In genomic region chrIV:10342361-10342706, ce11 we compare ENCODE assay signal across 3 worm cellular contexts.
TF ChIP-seq lines count a peak whose summit lies in the region.

No protein-coding gene starts in this region.

TF ChIP-seq in whole organism, L1 larva, 84 proteins besides CTCF, POLR2A, EP300 and RAD21 (continued from another document and continues in another):
- TF ChIP-seq aly-2 (tag; optimal IDR thresholded peaks at IDR 0.05; lab: Kevin White, UChicago) (no peak), Y116A8C.19 (tag; optimal IDR thresholded peaks at IDR 0.05; lab: Kevin White, UChicago; ENCODE audit: borderline replicate concordance) (no peak), ztf-4 (tag; optimal IDR thresholded peaks at IDR 0.05; lab: Kevin White, UChicago) (no peak), nhr-84 (tag; optimal IDR thresholded peaks at IDR 0.05; lab: Kevin White, UChicago) (no peak), nhr-12 (tag; optimal IDR thresholded peaks at IDR 0.05; lab: Kevin White, UChicago) (no peak), efl-3 (GFP tag; optimal IDR thresholded peaks at IDR 0.05; lab: Kevin White, UChicago) (no peak), swsn-7 (tag; optimal IDR thresholded peaks at IDR 0.05; lab: Kevin White, UChicago) (peak; percentile 64), unc-130 (tag; optimal IDR thresholded peaks at IDR 0.05; lab: Kevin White, UChicago) (no peak), tbx-2 (tag; optimal IDR thresholded peaks at IDR 0.05; lab: Kevin White, UChicago) (peak; percentile 9), zip-4 (GFP tag; optimal IDR thresholded peaks at IDR 0.05; lab: Kevin White, UChicago) (no peak), lin-35 (GFP tag; optimal IDR thresholded peaks at IDR 0.05; lab: Kevin White, UChicago) (peak in 1 of 2 experiments; percentile 50), nhr-47 (tag; optimal IDR thresholded peaks at IDR 0.05; lab: Kevin White, UChicago) (peak; percentile 67), lin-15B (tag; optimal IDR thresholded peaks at IDR 0.05; lab: Kevin White, UChicago) (no peak), efl-1 (optimal IDR thresholded peaks at IDR 0.05; lab: Kevin White, UChicago) (peak; percentile 28 to 33), efl-1 (GFP tag; optimal IDR thresholded peaks at IDR 0.05 in 1 of 2; lab: Kevin White, UChicago) (peak in 1 of 2 experiments; percentile 93), zag-1 (tag; optimal IDR thresholded peaks at IDR 0.05; lab: Kevin White, UChicago) (no peak), ceh-88 (GFP tag; IDR thresholded peaks at IDR 0.05; lab: Robert Waterston, UW) (no peak), lin-39 (tag; optimal IDR thresholded peaks at IDR 0.05; lab: Kevin White, UChicago) (peak; percentile 67), skn-1 (tag; optimal IDR thresholded peaks at IDR 0.05; lab: Kevin White, UChicago) (peak; percentile 51), elt-3 (tag; optimal IDR thresholded peaks at IDR 0.05; lab: Kevin White, UChicago) (peak in 3 of 6 experiments; percentile 39 to 90 (median 60)), ztf-11 (tag; optimal IDR thresholded peaks at IDR 0.05; lab: Kevin White, UChicago) (no peak), xbp-1 (tag; optimal IDR thresholded peaks at IDR 0.05; lab: Kevin White, UChicago) (peak; percentile 13), dpl-1 (GFP tag; optimal IDR thresholded peaks at IDR 0.05; lab: Kevin White, UChicago) (peak in 1 of 3 experiments; percentile 5), alr-1 (tag; optimal IDR thresholded peaks at IDR 0.05; lab: Kevin White, UChicago; ENCODE audit: borderline replicate concordance) (no peak), hlh-17 (GFP tag; optimal IDR thresholded peaks at IDR 0.05; lab: Kevin White, UChicago; ENCODE audit: borderline replicate concordance) (no peak), nhr-19 (GFP tag; conservative IDR thresholded peaks at IDR 0.05; lab: Robert Waterston, UW) (peak; percentile 47), unc-62 (GFP tag; optimal IDR thresholded peaks at IDR 0.05; lab: Kevin White, UChicago) (no peak), irx-1 (tag; optimal IDR thresholded peaks at IDR 0.05; lab: Kevin White, UChicago) (no peak), lsy-2 (tag; optimal IDR thresholded peaks at IDR 0.05; lab: Kevin White, UChicago) (peak; percentile 25 to 61), C16A3.4 (tag; optimal IDR thresholded peaks at IDR 0.05; lab: Kevin White, UChicago) (peak; percentile 46), nhr-237 (tag; optimal IDR thresholded peaks at IDR 0.05; lab: Kevin White, UChicago) (no peak), unc-86 (tag; optimal IDR thresholded peaks at IDR 0.05; lab: Kevin White, UChicago) (no peak), nhr-28 (tag; optimal IDR thresholded peaks at IDR 0.05; lab: Kevin White, UChicago) (no peak), F16B12.6 (tag; optimal IDR thresholded peaks at IDR 0.05; lab: Kevin White, UChicago) (no peak), ceh-63 (GFP tag; optimal IDR thresholded peaks at IDR 0.05; lab: Kevin White, UChicago) (no peak), sptf-1 (tag; optimal IDR thresholded peaks at IDR 0.05; lab: Kevin White, UChicago) (no peak), pag-3 (tag; optimal IDR thresholded peaks at IDR 0.05; lab: Kevin White, UChicago; ENCODE audit: borderline replicate concordance, insufficient read depth) (no peak), ama-1 (optimal IDR thresholded peaks at IDR 0.05; lab: Kevin White, UChicago) (no peak), mep-1 (tag; optimal IDR thresholded peaks at IDR 0.05; lab: Kevin White, UChicago) (no peak), isw-1 (GFP tag; IDR thresholded peaks at IDR 0.05; lab: Robert Waterston, UW) (no peak), blmp-1 (tag; optimal IDR thresholded peaks at IDR 0.05; lab: Kevin White, UChicago) (peak; percentile 98), sup-37 (GFP tag; optimal IDR thresholded peaks at IDR 0.05; lab: Kevin White, UChicago) (peak; percentile 2), grh-1 (GFP tag; IDR thresholded peaks at IDR 0.05; lab: Robert Waterston, UW) (peak; percentile 31), pax-3 (tag; optimal IDR thresholded peaks at IDR 0.05; lab: Kevin White, UChicago) (peak; percentile 78)

TF ChIP-seq in whole organism, L2 larva, 48 proteins besides CTCF, POLR2A, EP300 and RAD21 (continued from another document):
- TF ChIP-seq nhr-21 (tag; optimal IDR thresholded peaks at IDR 0.05; lab: Kevin White, UChicago) (peak; percentile 84), mbf-1 (tag; optimal IDR thresholded peaks at IDR 0.05; lab: Kevin White, UChicago) (no peak), nhr-12 (tag; optimal IDR thresholded peaks at IDR 0.05; lab: Kevin White, UChicago) (no peak), nhr-77 (tag; optimal IDR thresholded peaks at IDR 0.05; lab: Kevin White, UChicago) (no peak), nhr-10 (tag; optimal IDR thresholded peaks at IDR 0.05; lab: Kevin White, UChicago) (no peak), ZK546.5 (tag; optimal IDR thresholded peaks at IDR 0.05; lab: Kevin White, UChicago) (no peak), sma-9 (GFP tag; optimal IDR thresholded peaks at IDR 0.05; lab: Kevin White, UChicago) (peak; percentile 86), sma-9 (tag; optimal IDR thresholded peaks at IDR 0.05; lab: Kevin White, UChicago) (no peak), lin-39 (tag; optimal IDR thresholded peaks at IDR 0.05; lab: Kevin White, UChicago) (no peak), lsy-2 (tag; optimal IDR thresholded peaks at IDR 0.05; lab: Kevin White, UChicago) (peak in 1 of 2 experiments; percentile 52), elt-3 (tag; optimal IDR thresholded peaks at IDR 0.05; lab: Kevin White, UChicago) (no peak), snpc-4 (tag; optimal IDR thresholded peaks at IDR 0.05; lab: Kevin White, UChicago) (peak; percentile 1)

TF ChIP-seq in whole organism, L4 larva, 104 proteins besides CTCF, POLR2A, EP300 and RAD21 (continued from another document):
- peak in 1 of 2 experiments; percentile 28 for TF ChIP-seq hif-1 (tag; optimal IDR thresholded peaks at IDR 0.05; lab: Kevin White, UChicago)
